Worm (Caenorhabditis elegans): ENCODE measurements around the gene ZK616.61.
A peak's percentile ranks its signal among the peaks of the same experiment; 100 is the strongest.

ZK616.61 gene

DNA sequence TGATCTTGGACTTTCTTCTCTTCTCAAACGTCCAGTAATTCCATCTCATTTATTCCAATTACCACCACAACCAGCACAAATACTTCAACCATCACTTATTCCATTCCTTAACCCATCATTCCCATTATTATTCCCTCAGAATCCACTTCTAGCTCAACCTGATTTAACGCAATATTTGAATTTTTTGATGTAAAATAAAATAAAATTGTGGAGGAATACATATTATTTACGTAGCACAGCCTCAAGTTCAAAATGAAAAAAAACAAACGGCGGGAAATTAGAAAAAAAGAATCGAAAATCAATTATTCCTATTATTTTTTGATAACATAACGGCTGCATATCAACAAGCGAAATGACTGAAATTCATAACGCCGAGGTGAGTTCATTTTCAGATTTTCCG lies at the start of gene ZK616.61:
Gene ZK616.61, plus strand, starts transcription at position 301 of the 400 bp plus-strand sequence.
- TF ChIP-seq drap-1 (GFP tag; optimal IDR thresholded peaks at IDR 0.05), result no peak
- no peak for TF ChIP-seq ztf-11 (tag; optimal IDR thresholded peaks at IDR 0.05)
- no peak for TF ChIP-seq pha-4 (tag; optimal IDR thresholded peaks at IDR 0.05)
- TF ChIP-seq M03D4.4 (tag; optimal IDR thresholded peaks at IDR 0.05), result no peak
- TF ChIP-seq hlh-1 (tag; optimal IDR thresholded peaks at IDR 0.05), result no peak
- TF ChIP-seq snpc-4 (tag; optimal IDR thresholded peaks at IDR 0.05), result no peak
- TF ChIP-seq ham-2 (GFP tag; optimal IDR thresholded peaks at IDR 0.05), result no peak
- no peak for TF ChIP-seq nhr-12 (tag; optimal IDR thresholded peaks at IDR 0.05)
- no peak for TF ChIP-seq unc-62 (GFP tag; optimal IDR thresholded peaks at IDR 0.05)
- TF ChIP-seq lin-32 (GFP tag; optimal IDR thresholded peaks at IDR 0.05), result no peak
- no peak for TF ChIP-seq zip-8 (tag; optimal IDR thresholded peaks at IDR 0.05)
- TF ChIP-seq ceh-43 (GFP tag; optimal IDR thresholded peaks at IDR 0.05), result no peak
- TF ChIP-seq mls-2 (tag; optimal IDR thresholded peaks at IDR 0.05), result no peak
- no peak for TF ChIP-seq ces-1 (GFP tag; optimal IDR thresholded peaks at IDR 0.05)
- no peak for TF ChIP-seq blmp-1 (tag; optimal IDR thresholded peaks at IDR 0.05)
- no peak for TF ChIP-seq ceh-83 (GFP tag; optimal IDR thresholded peaks at IDR 0.05)
- no peak for TF ChIP-seq unc-39 (tag; optimal IDR thresholded peaks at IDR 0.05)
- TF ChIP-seq lsy-2 (tag; optimal IDR thresholded peaks at IDR 0.05), result no peak
- no peak for TF ChIP-seq lin-13 (tag; optimal IDR thresholded peaks at IDR 0.05)

DNA sequence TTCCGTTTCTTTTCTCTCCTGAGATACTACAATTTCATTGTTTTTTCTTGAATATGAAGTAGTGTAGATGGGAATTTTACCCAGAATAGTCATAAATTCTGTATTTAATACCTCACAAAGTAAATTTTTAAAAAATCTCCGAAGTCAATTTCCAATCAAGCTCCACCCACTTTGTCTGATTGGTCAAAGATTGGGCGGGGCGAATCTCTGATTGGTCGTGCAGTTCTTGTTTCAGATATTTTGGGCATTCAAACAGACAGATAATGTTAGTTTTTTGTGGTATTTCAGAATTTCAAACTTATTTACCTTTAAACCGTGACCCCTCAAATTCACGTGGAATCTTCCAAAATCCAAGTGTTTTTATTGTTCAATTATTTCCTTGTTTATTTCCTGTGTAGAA lies 44.9 kb upstream of the ZK616.61 start, which contains the start of gene F41H10.5:
Gene F41H10.5, plus strand, starts transcription at position 375 of the 400 bp plus-strand sequence.
- TF ChIP-seq unc-39 (tag; optimal IDR thresholded peaks at IDR 0.05) (no peak), unc-62 (GFP tag; optimal IDR thresholded peaks at IDR 0.05) (no peak), bed-3 (GFP tag; optimal IDR thresholded peaks at IDR 0.05) (no peak), ceh-39 (tag; optimal IDR thresholded peaks at IDR 0.05) (no peak), ceh-43 (GFP tag; optimal IDR thresholded peaks at IDR 0.05) (no peak), zip-8 (tag; optimal IDR thresholded peaks at IDR 0.05) (no peak), snpc-4 (tag; optimal IDR thresholded peaks at IDR 0.05) (no peak), ces-1 (GFP tag; optimal IDR thresholded peaks at IDR 0.05) (no peak), tbx-8 (GFP tag; optimal IDR thresholded peaks at IDR 0.05) (no peak), blmp-1 (tag; optimal IDR thresholded peaks at IDR 0.05) (no peak), lin-32 (GFP tag; optimal IDR thresholded peaks at IDR 0.05) (no peak), mls-2 (tag; optimal IDR thresholded peaks at IDR 0.05) (no peak), lin-13 (tag; optimal IDR thresholded peaks at IDR 0.05) (no peak), mep-1 (tag; optimal IDR thresholded peaks at IDR 0.05) (no peak), nhr-2 (tag; optimal IDR thresholded peaks at IDR 0.05) (no peak)

DNA sequence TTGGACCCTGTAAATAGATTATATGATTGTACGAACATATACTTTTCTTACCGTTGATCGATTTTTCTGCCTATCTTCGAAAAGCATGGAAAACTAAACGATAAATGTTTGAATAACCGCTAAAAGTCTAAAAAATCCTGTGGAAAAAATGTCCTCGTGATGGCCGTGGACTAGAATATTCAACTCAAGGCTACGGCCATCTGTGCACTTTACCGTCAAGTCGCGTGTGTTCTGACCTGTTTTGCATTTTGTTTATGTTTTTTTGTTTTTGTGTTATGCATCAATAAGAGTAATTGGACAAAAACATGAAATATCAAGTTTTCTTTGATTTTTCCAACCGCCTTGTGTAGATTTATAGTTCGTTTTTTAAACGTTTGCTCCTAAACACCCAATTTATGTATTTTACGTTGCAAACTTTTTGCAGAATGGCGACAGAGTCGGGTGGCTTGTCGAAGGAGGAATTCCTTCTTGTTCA lies 41.3 kb upstream of the ZK616.61 start, which contains the start of the genes hda-6 and F41H10.4:
Gene hda-6, minus strand, starts transcription at position 172 of the 475 bp plus-strand sequence.
Gene F41H10.4, plus strand, starts transcription at position 425 of the 475 bp plus-strand sequence.
- TF ChIP-seq ztf-11 (tag; optimal IDR thresholded peaks at IDR 0.05) (no peak), ceh-39 (tag; optimal IDR thresholded peaks at IDR 0.05) (no peak), lsy-2 (tag; optimal IDR thresholded peaks at IDR 0.05) (peak; percentile 61), mep-1 (tag; optimal IDR thresholded peaks at IDR 0.05) (peak; percentile 29), ceh-43 (GFP tag; optimal IDR thresholded peaks at IDR 0.05) (no peak), lin-13 (tag; optimal IDR thresholded peaks at IDR 0.05) (peak; percentile 70), nhr-237 (tag; optimal IDR thresholded peaks at IDR 0.05) (peak; percentile 4), M03D4.4 (tag; optimal IDR thresholded peaks at IDR 0.05) (no peak)

- TF ChIP-seq nhr-28 (tag; optimal IDR thresholded peaks at IDR 0.05), result no peak
- TF ChIP-seq unc-120 (tag; optimal IDR thresholded peaks at IDR 0.05; ENCODE audit: poor library complexity, severe bottlenecking), result no peak
These were observed 38.9 kb upstream of the ZK616.61 start, which contains the start of gene sand-1 for ce11 chrIV:5366567-5366966. sand-1 (plus strand) TSS chrIV:5366867.

ce11 chrIV:5367899-5368298 lies 37.5 kb upstream of the ZK616.61 start:
- no peak for TF ChIP-seq M03D4.4 (tag; optimal IDR thresholded peaks at IDR 0.05)
- TF ChIP-seq hlh-1 (tag; optimal IDR thresholded peaks at IDR 0.05), result no peak
- TF ChIP-seq ceh-39 (tag; optimal IDR thresholded peaks at IDR 0.05), result no peak
- TF ChIP-seq ceh-83 (GFP tag; optimal IDR thresholded peaks at IDR 0.05), result no peak
- no peak for TF ChIP-seq blmp-1 (tag; optimal IDR thresholded peaks at IDR 0.05)
- no peak for TF ChIP-seq nhr-76 (tag; optimal IDR thresholded peaks at IDR 0.05)
- TF ChIP-seq tbx-8 (GFP tag; optimal IDR thresholded peaks at IDR 0.05), result no peak
- no peak for TF ChIP-seq mab-5 (tag; optimal IDR thresholded peaks at IDR 0.05)
- no peak for TF ChIP-seq ztf-11 (tag; optimal IDR thresholded peaks at IDR 0.05)
- no peak for TF ChIP-seq elt-1 (tag; optimal IDR thresholded peaks at IDR 0.05; ENCODE audit: borderline replicate concordance, insufficient read depth)
- TF ChIP-seq lin-32 (GFP tag; optimal IDR thresholded peaks at IDR 0.05), result no peak
- no peak for TF ChIP-seq mls-2 (tag; optimal IDR thresholded peaks at IDR 0.05)

All from whole organism, mixed stage, embryonic.